Fruit fly (Drosophila melanogaster) whole organism, embryonic: ENCODE data around the gene CG11560.
A peak's percentile ranks its signal among the peaks of the same experiment; 100 is the strongest.

Source experiments
- CG10654 ChIP-seq: fragments of 200-800 bp; sonication (Bioruptor generic); optimal IDR thresholded peaks from 2 replicates; lab custom pipeline; 2016; ENCODE audit warnings: missing biosample characterization, missing genetic modification characterization
- CG11456 ChIP-seq: fragments of 200-800 bp; sonication (Bioruptor generic); IDR thresholded peaks from 3 replicates; pipeline ENCODE4 v1.3.6; 2022; ENCODE audit warnings: missing biosample characterization, missing genetic modification characterization
- CG11695 ChIP-seq: fragments of 200-800 bp; sonication (Bioruptor generic); IDR thresholded peaks from 3 replicates; pipeline ENCODE4 v1.3.6; 2022; ENCODE audit warnings: missing biosample characterization, missing genetic modification characterization
- CG13424 ChIP-seq: fragments of 200-800 bp; sonication (Bioruptor generic); optimal IDR thresholded peaks from 2 replicates; lab custom pipeline; 2019; ENCODE audit warnings: missing biosample characterization, mild to moderate bottlenecking, missing genetic modification characterization, moderate library complexity
- CG15073 ChIP-seq: fragments of 200-800 bp; sonication (Bioruptor generic); optimal IDR thresholded peaks from 2 replicates; lab custom pipeline; 2016; ENCODE audit warnings: missing biosample characterization, missing genetic modification characterization
- CG1647 ChIP-seq: fragments of 200-800 bp; sonication (Bioruptor generic); optimal IDR thresholded peaks from 3 replicates; lab custom pipeline; 2016; ENCODE audit warnings: missing biosample characterization, missing genetic modification characterization
- CG17829 ChIP-seq: fragments of 200-800 bp; optimal IDR thresholded peaks from 2 replicates; lab custom pipeline; 2019; ENCODE audit warnings: missing biosample characterization, mild to moderate bottlenecking, missing genetic modification characterization, moderate library complexity
- CG2120 ChIP-seq: fragments of 200-800 bp; sonication (Bioruptor generic); optimal IDR thresholded peaks from 3 replicates; lab custom pipeline; 2016; ENCODE audit warnings: missing biosample characterization, missing genetic modification characterization
- CG2202 ChIP-seq: fragments of 200-800 bp; sonication (Bioruptor generic); optimal IDR thresholded peaks from 2 replicates; lab custom pipeline; 2018; ENCODE audit warnings: missing biosample characterization, mild to moderate bottlenecking, missing genetic modification characterization
- CG33557 ChIP-seq: fragments of 200-800 bp; sonication (Bioruptor generic); optimal IDR thresholded peaks from 2 replicates; lab custom pipeline; 2019; ENCODE audit warnings: missing biosample characterization, mild to moderate bottlenecking, missing genetic modification characterization, moderate library complexity
- CG3838 ChIP-seq: fragments of 200-800 bp; sonication (Bioruptor generic); optimal IDR thresholded peaks from 3 replicates; lab custom pipeline; 2016; ENCODE audit warnings: missing biosample characterization, missing genetic modification characterization
- CG4707 ChIP-seq: fragments of 200-800 bp; sonication (Bioruptor generic); optimal IDR thresholded peaks from 2 replicates; lab custom pipeline; 2018; ENCODE audit warnings: missing biosample characterization, mild to moderate bottlenecking, missing genetic modification characterization, moderate library complexity
- CG6175 ChIP-seq: fragments of 200-800 bp; sonication (Bioruptor generic); IDR thresholded peaks from 3 replicates; pipeline ENCODE4 v1.3.6; 2022; ENCODE audit warnings: missing biosample characterization, missing genetic modification characterization
- CG7357 ChIP-seq: fragments of 200-800 bp; sonication (Bioruptor generic); IDR thresholded peaks from 3 replicates; pipeline ENCODE4 v1.3.6; 2022; ENCODE audit warnings: missing biosample characterization, missing genetic modification characterization
- CG7839 ChIP-seq: fragments of 200-800 bp; sonication (Bioruptor generic); optimal IDR thresholded peaks from 3 replicates; lab custom pipeline; 2018; ENCODE audit warnings: missing biosample characterization, mild to moderate bottlenecking, missing genetic modification characterization, moderate library complexity
- CG9727 ChIP-seq: fragments of 200-800 bp; sonication (Bioruptor generic); optimal IDR thresholded peaks from 3 replicates; lab custom pipeline; 2017; ENCODE audit warnings: missing biosample characterization, mild to moderate bottlenecking, missing genetic modification characterization
- D19B ChIP-seq: fragments of 200-800 bp; sonication (Bioruptor generic); optimal IDR thresholded peaks from 2 replicates; lab custom pipeline; 2017; ENCODE audit warnings: missing biosample characterization, mild to moderate bottlenecking, missing genetic modification characterization
- Dip2 ChIP-seq: fragments of 200-800 bp; sonication (Bioruptor generic); IDR thresholded peaks from 2 replicates; pipeline ENCODE4 v1.3.6; 2022; ENCODE audit warnings: missing biosample characterization, missing genetic modification characterization
- HLH3B ChIP-seq: fragments of 200-800 bp; sonication (Bioruptor generic); IDR thresholded peaks from 2 replicates; pipeline ENCODE4 v1.3.6; 2022; ENCODE audit warnings: missing biosample characterization, missing genetic modification characterization
- HLH4C ChIP-seq: fragments of 200-800 bp; sonication (Bioruptor generic); IDR thresholded peaks from 3 replicates; pipeline ENCODE4 v1.3.6; 2022; ENCODE audit warnings: missing biosample characterization, missing genetic modification characterization; ENCODE audit not compliant: partially characterized antibody
- Hmr ChIP-seq: fragments of 200-800 bp; sonication (Bioruptor generic); optimal IDR thresholded peaks from 3 replicates; lab custom pipeline; 2017; ENCODE audit warnings: mild to moderate bottlenecking, missing biosample characterization, missing genetic modification reagents, missing genetic modification characterization
- Lim3 ChIP-seq: fragments of 200-800 bp; sonication (Bioruptor generic); IDR thresholded peaks from 2 replicates; pipeline ENCODE4 v1.3.6; 2022; ENCODE audit warnings: missing biosample characterization, missing genetic modification characterization
- Myb ChIP-seq: fragments of 200-800 bp; sonication (Bioruptor generic); optimal IDR thresholded peaks from 2 replicates; lab custom pipeline; 2016; ENCODE audit warnings: missing biosample characterization, missing genetic modification characterization
- Oli ChIP-seq: fragments of 200-800 bp; sonication (Bioruptor generic); optimal IDR thresholded peaks from 2 replicates; lab custom pipeline; 2018; ENCODE audit warnings: missing biosample characterization, mild to moderate bottlenecking, missing genetic modification characterization, moderate library complexity
- Optix ChIP-seq: fragments of 200-800 bp; sonication (Bioruptor generic); IDR thresholded peaks from 3 replicates; pipeline ENCODE4 v1.3.6; 2022; ENCODE audit warnings: missing biosample characterization, missing genetic modification characterization
- Pdp1 ChIP-seq, 2 experiments: fragments of 200-800 bp; sonication (Bioruptor generic); optimal IDR thresholded peaks; 3 replicates each; lab custom pipeline; 2016; ENCODE audit warnings: missing biosample characterization in 2 of 2, missing genetic modification characterization in 2 of 2, mild to moderate bottlenecking in 1 of 2, moderate library complexity in 1 of 2
- Ptx1 ChIP-seq: fragments of 200-800 bp; sonication (Bioruptor generic); IDR thresholded peaks from 2 replicates; pipeline ENCODE4 v1.3.6; 2022; ENCODE audit warnings: missing biosample characterization, missing genetic modification characterization
- Rfx ChIP-seq: fragments of 200-800 bp; sonication (Bioruptor generic); IDR thresholded peaks from 2 replicates; pipeline ENCODE4 v1.3.6; 2022; ENCODE audit warnings: missing biosample characterization, missing genetic modification characterization
- Scr ChIP-seq: fragments of 200-800 bp; sonication (Bioruptor generic); IDR thresholded peaks from 2 replicates; pipeline ENCODE4 v1.3.6; 2022; ENCODE audit warnings: missing biosample characterization, missing genetic modification characterization; ENCODE audit not compliant: partially characterized antibody
- Taf1 ChIP-seq: fragments of 200-800 bp; sonication (Bioruptor generic); IDR thresholded peaks from 2 replicates; pipeline ENCODE4 v1.3.6; 2022; ENCODE audit warnings: missing biosample characterization, missing genetic modification characterization
- YL-1 ChIP-seq: fragments of 200-800 bp; sonication (Bioruptor generic); optimal IDR thresholded peaks from 3 replicates; lab custom pipeline; 2017; ENCODE audit warnings: missing biosample characterization, mild to moderate bottlenecking, missing genetic modification characterization
- ac ChIP-seq: fragments of 200-800 bp; sonication (Bioruptor generic); optimal IDR thresholded peaks from 3 replicates; lab custom pipeline; 2017; ENCODE audit warnings: missing biosample characterization, mild to moderate bottlenecking, missing genetic modification characterization
- ash1 ChIP-seq: fragments of 200-800 bp; sonication (Bioruptor generic); optimal IDR thresholded peaks from 2 replicates; lab custom pipeline; 2018; ENCODE audit warnings: missing biosample characterization, mild to moderate bottlenecking, missing genetic modification characterization
- cato ChIP-seq: fragments of 200-800 bp; sonication (Bioruptor generic); optimal IDR thresholded peaks from 2 replicates; lab custom pipeline; 2016; ENCODE audit warnings: missing biosample characterization, missing genetic modification characterization, borderline replicate concordance
- crp ChIP-seq, 2 experiments: fragments of 200-800 bp; sonication (Bioruptor generic); optimal IDR thresholded peaks; 2 replicates in 1 of 2; 3 replicates in 1 of 2; lab custom pipeline; 2017; ENCODE audit warnings: missing biosample characterization in 2 of 2, missing genetic modification characterization in 2 of 2, mild to moderate bottlenecking in 1 of 2, moderate library complexity in 1 of 2
- esg ChIP-seq: fragments of 200-800 bp; sonication (Bioruptor generic); conservative IDR thresholded peaks from 2 replicates; pipeline ENCODE4 v1.3.6; 2022; ENCODE audit warnings: missing biosample characterization, missing genetic modification characterization
- eve ChIP-seq, 2 experiments: fragments of >200 bp; optimal IDR thresholded peaks; 2 replicates each; lab custom pipeline; 2017; ENCODE audit warnings: missing biosample characterization in 2 of 2, missing genetic modification characterization in 2 of 2
- insv ChIP-seq, 2 experiments: fragments of 200-800 bp; sonication (Bioruptor generic); optimal IDR thresholded peaks; 3 replicates each; lab custom pipeline; 2016 to 2018; ENCODE audit warnings: missing biosample characterization in 2 of 2, missing genetic modification characterization in 2 of 2
- jigr1 ChIP-seq: fragments of 200-800 bp; sonication (Bioruptor generic); IDR thresholded peaks from 3 replicates; pipeline ENCODE4 v1.3.6; 2022; ENCODE audit warnings: missing biosample characterization, missing genetic modification characterization
- lbe ChIP-seq: fragments of 200-800 bp; sonication (Bioruptor generic); optimal IDR thresholded peaks from 2 replicates; lab custom pipeline; 2016; ENCODE audit warnings: missing biosample characterization, mild to moderate bottlenecking, missing genetic modification characterization
- pb ChIP-seq: fragments of 200-800 bp; sonication (Bioruptor generic); optimal IDR thresholded peaks from 3 replicates; lab custom pipeline; 2016; ENCODE audit warnings: missing biosample characterization, missing genetic modification characterization
- repo ChIP-seq: fragments of 200-800 bp; sonication (Bioruptor generic); optimal IDR thresholded peaks from 2 replicates; lab custom pipeline; 2016; ENCODE audit warnings: missing biosample characterization, missing genetic modification characterization
- slbo ChIP-seq: fragments of 200-800 bp; sonication (Bioruptor generic); IDR thresholded peaks from 2 replicates; pipeline ENCODE4 v1.3.6; 2022; ENCODE audit warnings: missing biosample characterization, missing genetic modification characterization
- tgo ChIP-seq: fragments of 200-800 bp; sonication (Bioruptor generic); IDR thresholded peaks from 3 replicates; pipeline ENCODE4 v1.3.6; 2022; ENCODE audit warnings: missing biosample characterization, missing genetic modification characterization
- unc-4 ChIP-seq: fragments of 200-800 bp; sonication (Bioruptor generic); IDR thresholded peaks from 2 replicates; pipeline ENCODE4 v1.3.6; 2022; ENCODE audit warnings: missing biosample characterization, missing genetic modification characterization; ENCODE audit not compliant: partially characterized antibody
- vvl ChIP-seq: fragments of 200-800 bp; sonication (Bioruptor generic); IDR thresholded peaks from 2 replicates; pipeline ENCODE4 v1.3.6; 2022; ENCODE audit warnings: missing biosample characterization, missing genetic modification characterization
- wor ChIP-seq: fragments of 200-800 bp; sonication (Bioruptor generic); IDR thresholded peaks from 2 replicates; pipeline ENCODE4 v1.3.6; 2022; ENCODE audit warnings: missing biosample characterization, missing genetic modification characterization
- zen ChIP-seq: fragments of 200-800 bp; sonication (Bioruptor generic); optimal IDR thresholded peaks from 3 replicates; lab custom pipeline; 2018; ENCODE audit warnings: missing biosample characterization, mild to moderate bottlenecking, missing genetic modification characterization, moderate library complexity
- zen2 ChIP-seq: fragments of 200-800 bp; sonication (Bioruptor generic); IDR thresholded peaks from 3 replicates; pipeline ENCODE4 v1.3.6; 2022; ENCODE audit warnings: missing biosample characterization, missing genetic modification characterization; ENCODE audit not compliant: partially characterized antibody

The CG11560 gene

dm6 chr3L:12111081-12111958 lies 8.5 kb upstream of the CG11560 start (continued):
- peak in 1 of 2 experiments; percentile 76 for TF ChIP-seq insv (GFP tag; optimal IDR thresholded peaks at IDR 0.05; lab: Kevin White, UChicago)
- peak; percentile 79 for TF ChIP-seq vvl (GFP tag; lab: Robert Waterston, UW)
- TF ChIP-seq CG33557, result peak; percentile 96
- TF ChIP-seq wor (GFP tag; lab: Robert Waterston, UW), result peak; percentile 66
- no peak for TF ChIP-seq YL-1
- TF ChIP-seq Pdp1 (GFP tag; optimal IDR thresholded peaks at IDR 0.05; lab: Kevin White, UChicago), result peak in 1 of 2 experiments; percentile 29
- TF ChIP-seq CG17829 (tag; lab: Kevin White, UChicago), result peak; percentile 96
- no peak for TF ChIP-seq CG6175
- TF ChIP-seq Taf1 (GFP tag; lab: Robert Waterston, UW), result no peak
- TF ChIP-seq Dip2 (GFP tag; lab: Robert Waterston, UW), result no peak
- TF ChIP-seq lbe (GFP tag; lab: Kevin White, UChicago), result no peak
- no peak for TF ChIP-seq ash1 (GFP tag; lab: Kevin White, UChicago)
- TF ChIP-seq jigr1 (GFP tag; lab: Robert Waterston, UW), result no peak; the same call in 2 of the 3 replicates
- peak; percentile 87 for TF ChIP-seq Oli
- TF ChIP-seq ac (GFP tag; lab: Kevin White, UChicago), result no peak
- TF ChIP-seq D19B (GFP tag; lab: Kevin White, UChicago), result no peak
- TF ChIP-seq Hmr (GFP tag; lab: Kevin White, UChicago), result no peak
- peak in 1 of 2 experiments; percentile 3 for TF ChIP-seq crp (GFP tag; optimal IDR thresholded peaks at IDR 0.05; lab: Kevin White, UChicago)
- no peak for TF ChIP-seq CG11456 (GFP tag; lab: Robert Waterston, UW)
- peak; percentile 60 for TF ChIP-seq CG10654
- no peak for TF ChIP-seq Lim3 (GFP tag; lab: Robert Waterston, UW)
- TF ChIP-seq HLH4C (GFP tag; lab: Robert Waterston, UW), result no peak
- peak; percentile 60 for TF ChIP-seq cato (GFP tag; lab: Kevin White, UChicago)
- TF ChIP-seq zen2, result no peak
- TF ChIP-seq CG2202 (tag; lab: Kevin White, UChicago), result peak; percentile 89
- TF ChIP-seq repo (GFP tag; lab: Kevin White, UChicago), result no peak
- peak; percentile 80 for TF ChIP-seq Ptx1
- TF ChIP-seq Scr, result no peak
- TF ChIP-seq unc-4 (GFP tag; lab: Robert Waterston, UW), result no peak
- peak; percentile 79 for TF ChIP-seq tgo (GFP tag; lab: Robert Waterston, UW)
- TF ChIP-seq CG13424 (tag; lab: Kevin White, UChicago), result peak; percentile 91
- peak; percentile 5 for TF ChIP-seq CG1647
- TF ChIP-seq HLH3B (GFP tag; lab: Robert Waterston, UW), result peak; percentile 72; the same call in 1 of the 2 replicates
- TF ChIP-seq Optix (GFP tag; lab: Robert Waterston, UW), result no peak
- TF ChIP-seq CG4707 (GFP tag; lab: Kevin White, UChicago), result peak; percentile 24
- peak; percentile 74 for TF ChIP-seq slbo
- TF ChIP-seq CG3838 (GFP tag; lab: Kevin White, UChicago), result peak; percentile 39
- TF ChIP-seq CG2120 (GFP tag; lab: Kevin White, UChicago), result peak; percentile 41
- peak; percentile 40; the same call in 1 of the 3 replicates for TF ChIP-seq CG7357 (GFP tag; lab: Robert Waterston, UW)
- peak; percentile 82 for TF ChIP-seq zen (tag; lab: Kevin White, UChicago)
- TF ChIP-seq CG9727 (GFP tag; lab: Kevin White, UChicago), result peak; percentile 90
- no peak for TF ChIP-seq pb (GFP tag; lab: Kevin White, UChicago)
- TF ChIP-seq Myb (GFP tag; lab: Kevin White, UChicago), result no peak
- TF ChIP-seq CG7839 (tag; lab: Kevin White, UChicago), result peak; percentile 94
- TF ChIP-seq eve (GFP tag; optimal IDR thresholded peaks at IDR 0.05; lab: Kevin White, UChicago), result no peak
- peak; percentile 27 for TF ChIP-seq CG15073
- TF ChIP-seq CG11695, result peak; percentile 87
- TF ChIP-seq esg (GFP tag; lab: Robert Waterston, UW), result peak; percentile 74
- TF ChIP-seq Rfx (GFP tag; lab: Robert Waterston, UW), result peak; percentile 68; the same call in 1 of the 2 replicates
